Worm (Caenorhabditis elegans) whole organism, L4/young adult: ENCODE measurements around the gene ZC132.9.

Experiments
- W03F9.2 ChIP-seq: fragments of 150-350 bp; optimal IDR thresholded peaks from 2 replicates; lab custom pipeline; 2014; ENCODE audit warnings: missing biosample characterization, missing genetic modification characterization
- dao-5 ChIP-seq: sonication (generic microtip); optimal IDR thresholded peaks from 2 replicates; lab custom pipeline; 2016; ENCODE audit warnings: missing genotype, missing genetic modification characterization, moderate library complexity, missing compliant biosample characterization
- him-1 ChIP-seq: sonication (generic microtip); optimal IDR thresholded peaks from 2 replicates; lab custom pipeline; 2016; ENCODE audit warnings: missing genotype, missing genetic modification reagents, missing genetic modification characterization, missing compliant biosample characterization

DNA sequence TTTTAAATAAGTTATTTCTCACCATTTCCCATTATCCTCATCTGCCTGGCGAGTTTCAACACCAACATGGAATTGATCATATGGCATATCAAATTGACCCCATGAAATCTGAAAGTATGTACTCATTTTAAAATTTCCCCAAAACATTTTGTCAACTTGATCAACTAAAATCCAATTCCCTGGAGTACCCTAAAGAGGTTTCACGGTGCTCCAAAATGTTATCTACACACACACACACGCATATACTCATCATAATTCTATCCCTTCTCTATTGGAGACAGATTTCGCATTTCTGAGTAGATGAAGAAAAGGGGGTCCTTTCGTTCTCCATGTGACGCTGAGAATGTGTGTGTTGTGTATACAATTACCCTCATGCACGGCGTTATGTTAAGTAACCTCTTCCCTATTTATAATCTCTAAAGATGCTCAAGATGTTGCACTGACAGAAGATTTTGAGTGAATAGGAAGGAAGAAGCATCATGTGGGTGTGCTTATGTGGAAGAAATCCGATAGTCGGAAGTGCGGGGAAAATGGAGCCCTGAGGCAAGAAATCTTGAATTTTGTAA lies 36.4 kb upstream of the ZC132.9 start:
- no peak for TF ChIP-seq W03F9.2
- no peak for TF ChIP-seq him-1 (tag; lab: Kevin White, UChicago)
- TF ChIP-seq dao-5, result no peak
